Worm (Caenorhabditis elegans) whole organism, young adult: ENCODE measurements around the gene C11D2.4.

Source experiments
- B0035.1 ChIP-seq: sonication (generic microtip); optimal IDR thresholded peaks from 2 replicates; lab custom pipeline; 2016; ENCODE audit warnings: missing genetic modification characterization, mild to moderate bottlenecking, missing compliant biosample characterization, missing genotype, missing genetic modification reagents
- B0261.1 ChIP-seq: sonication (generic microtip); optimal IDR thresholded peaks from 2 replicates; lab custom pipeline; 2016; ENCODE audit warnings: mild to moderate bottlenecking, missing genetic modification characterization, moderate library complexity, missing compliant biosample characterization
- B0336.3 ChIP-seq: fragments of 200-800 bp; sonication (Bioruptor generic); IDR thresholded peaks from 2 replicates; pipeline ENCODE4 v1.3.6; 2022; ENCODE audit warnings: missing genetic modification characterization, missing compliant biosample characterization
- C06A6.2 ChIP-seq: fragments of 200-800 bp; sonication (Bioruptor generic); conservative IDR thresholded peaks from 2 replicates; pipeline ENCODE4 v1.3.6; 2022; ENCODE audit warnings: missing genetic modification characterization, missing compliant biosample characterization
- F22D6.2 ChIP-seq: sonication (generic microtip); optimal IDR thresholded peaks from 2 replicates; lab custom pipeline; 2016; ENCODE audit warnings: mild to moderate bottlenecking, missing genetic modification characterization, missing compliant biosample characterization
- F23B12.7 ChIP-seq: sonication (generic microtip); optimal IDR thresholded peaks from 2 replicates; lab custom pipeline; 2017; ENCODE audit warnings: missing genetic modification characterization, mild to moderate bottlenecking, missing compliant biosample characterization, antibody characterized with exemption, moderate library complexity; ENCODE audit not compliant: insufficient read depth
- F49E8.2 ChIP-seq: sonication (generic microtip); optimal IDR thresholded peaks from 3 replicates; lab custom pipeline; 2017; ENCODE audit warnings: missing genetic modification characterization, mild to moderate bottlenecking, missing compliant biosample characterization, antibody characterized with exemption, moderate library complexity; ENCODE audit not compliant: insufficient read depth
- K12H6.12 ChIP-seq: fragments of 200-800 bp; sonication (Bioruptor generic); optimal IDR thresholded peaks from 2 replicates; lab custom pipeline; 2018; ENCODE audit warnings: mild to moderate bottlenecking, missing genetic modification characterization, missing compliant biosample characterization
- Y53F4B.3 ChIP-seq: fragments of 200-800 bp; sonication (Bioruptor generic); IDR thresholded peaks from 2 replicates; pipeline ENCODE4 v1.3.6; 2022; ENCODE audit warnings: missing genetic modification reagents, missing genetic modification characterization, missing compliant biosample characterization
- Y53G8AR.9 ChIP-seq: fragments of 200-800 bp; sonication (Bioruptor generic); conservative IDR thresholded peaks from 2 replicates; pipeline ENCODE4 v1.3.6; 2022; ENCODE audit warnings: missing genetic modification reagents, missing genetic modification characterization, missing compliant biosample characterization
- Y67H2A.10 ChIP-seq: fragments of 200-800 bp; sonication (Bioruptor generic); conservative IDR thresholded peaks from 2 replicates; pipeline ENCODE4 v1.3.6; 2022; ENCODE audit warnings: missing genetic modification reagents, missing genetic modification characterization, missing compliant biosample characterization
- Y79H2A.3 ChIP-seq: fragments of 200-800 bp; sonication (Bioruptor generic); conservative IDR thresholded peaks from 2 replicates; pipeline ENCODE4 v1.3.6; 2022; ENCODE audit warnings: missing genetic modification reagents, missing genetic modification characterization, missing compliant biosample characterization
- akir-1 ChIP-seq: fragments of 200-800 bp; sonication (Bioruptor generic); optimal IDR thresholded peaks from 2 replicates; lab custom pipeline; 2018; ENCODE audit warnings: mild to moderate bottlenecking, missing genetic modification characterization, moderate library complexity, missing compliant biosample characterization
- ama-1 ChIP-seq, 3 experiments: fragments of 150-350 bp in 1 of 3; sonication (generic microtip) in 2 of 3; optimal IDR thresholded peaks; 2 replicates each; lab custom pipeline; 2014 to 2018; ENCODE audit warnings: missing biosample characterization in 2 of 3, missing genetic modification characterization in 2 of 3, missing genetic modification reagents in 2 of 3
- aptf-3 ChIP-seq: fragments of 200-800 bp; sonication (Bioruptor generic); IDR thresholded peaks from 2 replicates; pipeline ENCODE4 v1.3.6; 2022; ENCODE audit warnings: missing genetic modification characterization, missing compliant biosample characterization
- bed-1 ChIP-seq: fragments of 200-800 bp; sonication (Bioruptor generic); IDR thresholded peaks from 2 replicates; pipeline ENCODE4 v1.3.6; 2022; ENCODE audit warnings: missing genetic modification reagents, missing genetic modification characterization, missing compliant biosample characterization
- bed-2 ChIP-seq: fragments of 200-800 bp; sonication (Bioruptor generic); IDR thresholded peaks from 2 replicates; pipeline ENCODE4 v1.3.6; 2022; ENCODE audit warnings: missing genetic modification reagents, missing genetic modification characterization, missing compliant biosample characterization
- cebp-1 ChIP-seq, 2 experiments: fragments of 200-800 bp in 1 of 2; sonication (Bioruptor generic) in 1 of 2; sonication (generic microtip) in 1 of 2; IDR thresholded peaks in 1 of 2; optimal IDR thresholded peaks in 1 of 2; 2 replicates each; pipeline versions ENCODE4 v1.3.6 to Lab custom; 2017 to 2022; ENCODE audit warnings: missing compliant biosample characterization in 2 of 2, missing genetic modification characterization in 2 of 2, mild to moderate bottlenecking in 1 of 2, missing genetic modification reagents in 1 of 2, moderate library complexity in 1 of 2
- ceh-91 ChIP-seq: fragments of 200-800 bp; sonication (Bioruptor generic); IDR thresholded peaks from 2 replicates; pipeline ENCODE4 v1.3.6; 2022; ENCODE audit warnings: missing genetic modification reagents, missing genetic modification characterization, missing compliant biosample characterization
- chd-7 ChIP-seq: sonication (generic microtip); optimal IDR thresholded peaks from 2 replicates; lab custom pipeline; 2016; ENCODE audit warnings: mild to moderate bottlenecking, missing genetic modification characterization, moderate library complexity, missing compliant biosample characterization
- egl-44 ChIP-seq: fragments of 200-800 bp; sonication (Bioruptor generic); IDR thresholded peaks from 2 replicates; pipeline ENCODE4 v1.3.6; 2022; ENCODE audit warnings: missing genetic modification reagents, missing genetic modification characterization, missing compliant biosample characterization
- gei-17 ChIP-seq: fragments of 200-800 bp; sonication (Bioruptor generic); optimal IDR thresholded peaks from 2 replicates; lab custom pipeline; 2018; ENCODE audit warnings: mild to moderate bottlenecking, missing genetic modification characterization, missing compliant biosample characterization
- him-1 ChIP-seq: sonication (generic microtip); optimal IDR thresholded peaks from 2 replicates; lab custom pipeline; 2016; ENCODE audit warnings: missing genotype, missing genetic modification reagents, missing genetic modification characterization, missing compliant biosample characterization
- hlh-26 ChIP-seq: fragments of 200-800 bp; sonication (Bioruptor generic); conservative IDR thresholded peaks from 2 replicates; pipeline ENCODE4 v1.3.6; 2022; ENCODE audit warnings: missing genetic modification reagents, missing genetic modification characterization, missing compliant biosample characterization
- let-526 ChIP-seq: fragments of 200-800 bp; sonication (Bioruptor generic); IDR thresholded peaks from 2 replicates; pipeline ENCODE4 v1.3.6; 2022; ENCODE audit warnings: missing genetic modification reagents, missing genetic modification characterization, missing compliant biosample characterization
- let-607 ChIP-seq, 2 experiments: fragments of 200-800 bp in 1 of 2; sonication (Bioruptor generic) in 1 of 2; sonication (generic microtip) in 1 of 2; optimal IDR thresholded peaks; 2 replicates each; lab custom pipeline; 2016 to 2018; ENCODE audit warnings: mild to moderate bottlenecking in 2 of 2, missing compliant biosample characterization in 2 of 2, missing genetic modification characterization in 2 of 2, moderate library complexity in 2 of 2, missing genotype in 1 of 2
- lin-40 ChIP-seq: sonication (generic microtip); optimal IDR thresholded peaks from 2 replicates; lab custom pipeline; 2016; ENCODE audit warnings: missing genetic modification characterization, mild to moderate bottlenecking, missing compliant biosample characterization, missing genotype, missing genetic modification reagents
- madf-10 ChIP-seq: sonication (generic microtip); optimal IDR thresholded peaks from 2 replicates; lab custom pipeline; 2016; ENCODE audit warnings: mild to moderate bottlenecking, missing genetic modification characterization, missing compliant biosample characterization
- madf-3 ChIP-seq: fragments of 200-800 bp; sonication (Bioruptor generic); IDR thresholded peaks from 2 replicates; pipeline ENCODE4 v1.3.6; 2022; ENCODE audit warnings: missing genetic modification reagents, missing genetic modification characterization, missing compliant biosample characterization
- madf-8 ChIP-seq: fragments of 200-800 bp; sonication (Bioruptor generic); conservative IDR thresholded peaks from 2 replicates; pipeline ENCODE4 v1.3.6; 2022; ENCODE audit warnings: missing genetic modification reagents, missing genetic modification characterization, missing compliant biosample characterization
- nhr-179 ChIP-seq: sonication (generic microtip); optimal IDR thresholded peaks from 2 replicates; lab custom pipeline; 2016; ENCODE audit warnings: mild to moderate bottlenecking, missing genetic modification characterization, missing compliant biosample characterization
- nhr-27 ChIP-seq: fragments of 200-800 bp; sonication (Bioruptor generic); optimal IDR thresholded peaks from 2 replicates; lab custom pipeline; 2018; ENCODE audit warnings: mild to moderate bottlenecking, missing genetic modification characterization, moderate library complexity, missing compliant biosample characterization
- nhr-80 ChIP-seq: sonication (generic microtip); optimal IDR thresholded peaks from 2 replicates; lab custom pipeline; 2016; ENCODE audit warnings: missing genetic modification characterization, missing compliant biosample characterization
- nhr-90 ChIP-seq: sonication (generic microtip); optimal IDR thresholded peaks from 2 replicates; lab custom pipeline; 2016; ENCODE audit warnings: missing genotype, mild to moderate bottlenecking, missing genetic modification characterization, missing compliant biosample characterization
- rcor-1 ChIP-seq: fragments of 200-800 bp; sonication (Bioruptor generic); IDR thresholded peaks from 2 replicates; pipeline ENCODE4 v1.3.6; 2022; ENCODE audit warnings: missing genetic modification reagents, missing genetic modification characterization, missing compliant biosample characterization
- repo-1 ChIP-seq: sonication (generic microtip); optimal IDR thresholded peaks from 2 replicates; lab custom pipeline; 2017; ENCODE audit warnings: mild to moderate bottlenecking, missing genetic modification characterization, missing compliant biosample characterization
- sdz-38 ChIP-seq: sonication (generic microtip); optimal IDR thresholded peaks from 2 replicates; lab custom pipeline; 2016; ENCODE audit warnings: missing genotype, missing genetic modification characterization, missing compliant biosample characterization
- snpc-1.1 ChIP-seq: sonication (generic microtip); optimal IDR thresholded peaks from 2 replicates; lab custom pipeline; 2017; ENCODE audit warnings: missing genetic modification characterization, mild to moderate bottlenecking, missing compliant biosample characterization, antibody characterized with exemption, moderate library complexity, missing genotype, missing genetic modification reagents; ENCODE audit not compliant: insufficient read depth
- zim-3 ChIP-seq: sonication (generic microtip); optimal IDR thresholded peaks from 2 replicates; lab custom pipeline; 2017; ENCODE audit warnings: mild to moderate bottlenecking, missing genetic modification characterization, moderate library complexity, missing compliant biosample characterization
- ztf-3 ChIP-seq: fragments of 200-800 bp; sonication (Bioruptor generic); optimal IDR thresholded peaks from 2 replicates; lab custom pipeline; 2018; ENCODE audit warnings: mild to moderate bottlenecking, missing genetic modification characterization, missing compliant biosample characterization
- ztf-6 ChIP-seq: fragments of 200-800 bp; sonication (Bioruptor generic); IDR thresholded peaks from 2 replicates; pipeline ENCODE4 v1.3.6; 2022; ENCODE audit warnings: missing genetic modification reagents, missing genetic modification characterization, missing compliant biosample characterization

Gene C11D2.4

ce11 chrIV:6201769-6202168, 45.0 kb upstream of the C11D2.4 start, which contains the start of gene tkr-2:
TSS of gene tkr-2 (plus strand) at chrIV:6202069.
- TF ChIP-seq chd-7 (tag; lab: Kevin White, UChicago): no peak
- no peak for TF ChIP-seq him-1 (tag; lab: Kevin White, UChicago)
- no peak for TF ChIP-seq hlh-26 (GFP tag; lab: Robert Waterston, UW)
- TF ChIP-seq K12H6.12: no peak

- no peak for TF ChIP-seq ama-1 (optimal IDR thresholded peaks at IDR 0.05; lab: Kevin White, UChicago)
- no peak for TF ChIP-seq ama-1 (GFP tag; optimal IDR thresholded peaks at IDR 0.05; lab: Kevin White, UChicago)
- no peak for TF ChIP-seq let-607 (tag; optimal IDR thresholded peaks at IDR 0.05; lab: Kevin White, UChicago)
- no peak for TF ChIP-seq cebp-1 (GFP tag; IDR thresholded peaks at IDR 0.05; lab: Robert Waterston, UW)
- no peak for TF ChIP-seq cebp-1 (tag; optimal IDR thresholded peaks at IDR 0.05; lab: Kevin White, UChicago)
- TF ChIP-seq Y53F4B.3 (GFP tag; lab: Robert Waterston, UW): no peak
- TF ChIP-seq, all 124 proteins: peak for 0
These were observed 43.5 kb upstream of the C11D2.4 start for ce11 chrIV:6200249-6200648.

- no peak for TF ChIP-seq Y79H2A.3 (GFP tag; lab: Robert Waterston, UW)
- no peak for TF ChIP-seq lin-40 (tag; lab: Kevin White, UChicago)
- TF ChIP-seq bed-2 (GFP tag; lab: Robert Waterston, UW): no peak
- TF ChIP-seq egl-44: no peak
- no peak for TF ChIP-seq bed-1 (GFP tag; lab: Robert Waterston, UW)
- TF ChIP-seq ceh-91 (GFP tag; lab: Robert Waterston, UW): no peak
- TF ChIP-seq ztf-3: no peak
- no peak for TF ChIP-seq B0261.1 (tag; lab: Kevin White, UChicago)
These were observed 30.4 kb upstream of the C11D2.4 start for ce11 chrIV:6187160-6187559.

ce11 chrIV:6185578-6185977, 28.8 kb upstream of the C11D2.4 start, which contains the start of gene asp-9:
TSS of gene asp-9 (plus strand) at chrIV:6185889.
- TF ChIP-seq gei-17: no peak
- TF ChIP-seq C06A6.2 (GFP tag; lab: Robert Waterston, UW): no peak
- TF ChIP-seq snpc-1.1: no peak
- TF ChIP-seq nhr-27 (tag; lab: Kevin White, UChicago): no peak
- no peak for TF ChIP-seq aptf-3 (GFP tag; lab: Robert Waterston, UW)
- TF ChIP-seq nhr-179 (tag; lab: Kevin White, UChicago): no peak
- no peak for TF ChIP-seq Y53F4B.3 (GFP tag; lab: Robert Waterston, UW)
- TF ChIP-seq let-526 (GFP tag; lab: Robert Waterston, UW): no peak
- TF ChIP-seq bed-1 (GFP tag; lab: Robert Waterston, UW): no peak
- TF ChIP-seq F49E8.2 (tag; lab: Kevin White, UChicago): no peak
- TF ChIP-seq ztf-6 (GFP tag; lab: Robert Waterston, UW): no peak
- no peak for TF ChIP-seq nhr-90 (tag; lab: Kevin White, UChicago)
- TF ChIP-seq zim-3: no peak
- TF ChIP-seq rcor-1: no peak

- no peak for TF ChIP-seq akir-1 (GFP tag; lab: Kevin White, UChicago)
- TF ChIP-seq sdz-38 (tag; lab: Kevin White, UChicago): no peak
- no peak for TF ChIP-seq madf-8 (GFP tag; lab: Robert Waterston, UW)
- TF ChIP-seq C06A6.2 (GFP tag; lab: Robert Waterston, UW): no peak
- TF ChIP-seq lin-40 (tag; lab: Kevin White, UChicago): no peak
- TF ChIP-seq Y53G8AR.9: no peak
- no peak for TF ChIP-seq ceh-91 (GFP tag; lab: Robert Waterston, UW)
- no peak for TF ChIP-seq madf-3
- TF ChIP-seq F23B12.7 (tag; lab: Kevin White, UChicago): no peak
- no peak for TF ChIP-seq B0035.1 (tag; lab: Kevin White, UChicago)
- no peak for TF ChIP-seq F22D6.2 (tag; lab: Kevin White, UChicago)
- TF ChIP-seq repo-1 (tag; lab: Kevin White, UChicago): no peak
- TF ChIP-seq madf-10 (tag; lab: Kevin White, UChicago): no peak
- TF ChIP-seq Y67H2A.10: no peak
- TF ChIP-seq B0336.3 (GFP tag; lab: Robert Waterston, UW): no peak
- no peak for TF ChIP-seq nhr-80
- TF ChIP-seq let-526 (GFP tag; lab: Robert Waterston, UW): no peak
These were observed 27.0 kb upstream of the C11D2.4 start, which contains the start of gene unc-77 for ce11 chrIV:6183757-6184156. TSS of gene unc-77 (minus strand) at chrIV:6183857.
